Fruit fly (Drosophila melanogaster) whole organism, embryonic: ENCODE results near the gene CG9522.

Source experiments
- Asciz ChIP-seq: fragments of 200-800 bp; sonication (Bioruptor generic); optimal IDR thresholded peaks from 2 replicates; lab custom pipeline; 2017; ENCODE audit warnings: missing biosample characterization, mild to moderate bottlenecking, missing genetic modification characterization, missing genetic modification reagents
- Awh ChIP-seq: fragments of 200-800 bp; sonication (Bioruptor generic); IDR thresholded peaks from 2 replicates; pipeline ENCODE4, ENCODE4 v1.3.6; 2022; ENCODE audit warnings: missing biosample characterization, missing genetic modification characterization
- B-H1 ChIP-seq: fragments of 200-800 bp; sonication (Bioruptor generic); IDR thresholded peaks from 3 replicates; pipeline ENCODE4 v1.3.6; 2022; ENCODE audit warnings: missing biosample characterization, missing genetic modification characterization
- B-H2 ChIP-seq: fragments of 200-800 bp; sonication (Bioruptor generic); optimal IDR thresholded peaks from 2 replicates; lab custom pipeline; 2018; ENCODE audit warnings: missing biosample characterization, mild to moderate bottlenecking, missing genetic modification characterization
- Bgb ChIP-seq: fragments of 200-800 bp; sonication (Bioruptor generic); IDR thresholded peaks from 2 replicates; pipeline ENCODE4 v1.3.6; 2022; ENCODE audit warnings: missing biosample characterization, missing genetic modification characterization; ENCODE audit not compliant: partially characterized antibody
- CG10274 ChIP-seq: fragments of 200-800 bp; sonication (Bioruptor generic); optimal IDR thresholded peaks from 3 replicates; lab custom pipeline; 2017; ENCODE audit warnings: missing biosample characterization, mild to moderate bottlenecking, missing genetic modification characterization
- CG10565 ChIP-seq: fragments of 200-800 bp; sonication (Bioruptor generic); optimal IDR thresholded peaks from 3 replicates; lab custom pipeline; 2016; ENCODE audit warnings: missing biosample characterization, mild to moderate bottlenecking, missing genetic modification characterization
- CG11696 ChIP-seq: fragments of 200-800 bp; sonication (Bioruptor generic); IDR thresholded peaks from 2 replicates; pipeline ENCODE4 v1.3.6; 2022; ENCODE audit warnings: missing biosample characterization, missing genetic modification characterization
- CG12071 ChIP-seq: fragments of 200-800 bp; sonication (Bioruptor generic); optimal IDR thresholded peaks from 3 replicates; lab custom pipeline; 2018; ENCODE audit warnings: missing biosample characterization, mild to moderate bottlenecking, missing genetic modification characterization
- CG13123 ChIP-seq: fragments of 200-800 bp; sonication (Bioruptor generic); optimal IDR thresholded peaks from 2 replicates; lab custom pipeline; 2016; ENCODE audit warnings: missing biosample characterization, missing genetic modification characterization
- CG17802 ChIP-seq: fragments of 200-800 bp; sonication (Bioruptor generic); optimal IDR thresholded peaks from 2 replicates; lab custom pipeline; 2018; ENCODE audit warnings: missing biosample characterization, mild to moderate bottlenecking, missing genetic modification characterization, moderate library complexity
- CG2116 ChIP-seq: fragments of 200-800 bp; sonication (Bioruptor generic); optimal IDR thresholded peaks from 3 replicates; lab custom pipeline; 2018; ENCODE audit warnings: missing biosample characterization, mild to moderate bottlenecking, missing genetic modification characterization
- CG2199 ChIP-seq: fragments of 200-800 bp; sonication (Bioruptor generic); IDR thresholded peaks from 3 replicates; pipeline ENCODE4 v1.3.6; 2022; ENCODE audit warnings: missing biosample characterization, missing genetic modification characterization
- CG30431 ChIP-seq: fragments of 200-800 bp; sonication (Bioruptor generic); optimal IDR thresholded peaks from 2 replicates; lab custom pipeline; 2017; ENCODE audit warnings: missing biosample characterization, missing genetic modification characterization
- CG3407 ChIP-seq: fragments of 200-800 bp; sonication (Bioruptor generic); optimal IDR thresholded peaks from 2 replicates; lab custom pipeline; 2018; ENCODE audit warnings: missing biosample characterization, mild to moderate bottlenecking, missing genetic modification characterization
- CG4328 ChIP-seq: fragments of 200-800 bp; sonication (Bioruptor generic); optimal IDR thresholded peaks from 3 replicates; lab custom pipeline; 2017; ENCODE audit warnings: missing biosample characterization, missing genetic modification reagents, missing genetic modification characterization
- CG4730 ChIP-seq: fragments of 200-800 bp; sonication (Bioruptor generic); IDR thresholded peaks from 2 replicates; pipeline ENCODE4 v1.3.6; 2022; ENCODE audit warnings: missing biosample characterization, missing genetic modification characterization
- CG7928 ChIP-seq: fragments of 200-800 bp; sonication (Bioruptor generic); optimal IDR thresholded peaks from 2 replicates; lab custom pipeline; 2017; ENCODE audit warnings: missing biosample characterization, mild to moderate bottlenecking, missing genetic modification characterization
- CG8281 ChIP-seq: fragments of 200-800 bp; sonication (Bioruptor generic); optimal IDR thresholded peaks from 2 replicates; lab custom pipeline; 2018; ENCODE audit warnings: missing biosample characterization, mild to moderate bottlenecking, missing genetic modification characterization, moderate library complexity
- CG9817 ChIP-seq: fragments of 200-800 bp; sonication (Bioruptor generic); optimal IDR thresholded peaks from 2 replicates; lab custom pipeline; 2018; ENCODE audit warnings: missing biosample characterization, mild to moderate bottlenecking, missing genetic modification characterization, moderate library complexity
- Dfd ChIP-seq, 2 experiments: fragments of >200 bp; optimal IDR thresholded peaks; 2 replicates each; lab custom pipeline; 2017; ENCODE audit warnings: missing biosample characterization in 2 of 2, missing genetic modification characterization in 2 of 2
- ERR ChIP-seq: fragments of 200-800 bp; sonication (Bioruptor generic); optimal IDR thresholded peaks from 2 replicates; lab custom pipeline; 2016; ENCODE audit warnings: missing biosample characterization, missing genetic modification characterization
- Hey ChIP-seq: fragments of 200-800 bp; sonication (Bioruptor generic); optimal IDR thresholded peaks from 3 replicates; lab custom pipeline; 2018; ENCODE audit warnings: missing biosample characterization, mild to moderate bottlenecking, missing genetic modification characterization
- HmgZ ChIP-seq: fragments of 200-800 bp; sonication (Bioruptor generic); optimal IDR thresholded peaks from 2 replicates; lab custom pipeline; 2018; ENCODE audit warnings: missing biosample characterization, mild to moderate bottlenecking, missing genetic modification characterization
- Hr51 ChIP-seq, 2 experiments: fragments of 200-800 bp; sonication (Bioruptor generic); optimal IDR thresholded peaks; 2 replicates in 1 of 2; 3 replicates in 1 of 2; lab custom pipeline; 2016 to 2018; ENCODE audit warnings: missing biosample characterization in 2 of 2, missing genetic modification characterization in 2 of 2, mild to moderate bottlenecking in 1 of 2, moderate library complexity in 1 of 2
- NC2β ChIP-seq: fragments of 200-800 bp; sonication (Bioruptor generic); optimal IDR thresholded peaks from 2 replicates; lab custom pipeline; 2016; ENCODE audit warnings: missing biosample characterization, missing genetic modification characterization
- PHDP ChIP-seq: fragments of 200-800 bp; sonication (Bioruptor generic); optimal IDR thresholded peaks from 3 replicates; lab custom pipeline; 2018; ENCODE audit warnings: missing biosample characterization, mild to moderate bottlenecking, missing genetic modification characterization, moderate library complexity
- Scr ChIP-seq: fragments of 200-800 bp; sonication (Bioruptor generic); IDR thresholded peaks from 2 replicates; pipeline ENCODE4 v1.3.6; 2022; ENCODE audit warnings: missing biosample characterization, missing genetic modification characterization; ENCODE audit not compliant: partially characterized antibody
- Stat92E ChIP-seq, 3 experiments: fragments of >200 bp in 2 of 3; fragments of 200-800 bp in 1 of 3; sonication (Bioruptor generic) in 1 of 3; optimal IDR thresholded peaks; 2 replicates each; lab custom pipeline; 2017 to 2019; ENCODE audit warnings: missing biosample characterization in 3 of 3, missing genetic modification characterization in 3 of 3, mild to moderate bottlenecking in 1 of 3, moderate library complexity in 1 of 3
- Usf ChIP-seq: fragments of 200-800 bp; sonication (Bioruptor generic); optimal IDR thresholded peaks from 2 replicates; lab custom pipeline; 2017; ENCODE audit warnings: missing genotype, missing biosample characterization, missing genetic modification characterization
- ab ChIP-seq: fragments of 200-800 bp; sonication (Bioruptor generic); optimal IDR thresholded peaks from 2 replicates; lab custom pipeline; 2016; ENCODE audit warnings: missing biosample characterization, missing genetic modification characterization
- da ChIP-seq: fragments of 200-800 bp; sonication (Bioruptor generic); optimal IDR thresholded peaks from 2 replicates; lab custom pipeline; 2016; ENCODE audit warnings: missing biosample characterization, missing genetic modification characterization
- dimm ChIP-seq: fragments of 200-800 bp; sonication (Bioruptor generic); IDR thresholded peaks from 2 replicates; pipeline ENCODE4 v1.3.6; 2022; ENCODE audit warnings: missing biosample characterization, missing genetic modification characterization
- dmrt11E ChIP-seq: fragments of 200-800 bp; sonication (Bioruptor generic); optimal IDR thresholded peaks from 3 replicates; lab custom pipeline; 2018; ENCODE audit warnings: missing biosample characterization, mild to moderate bottlenecking, missing genetic modification characterization, moderate library complexity
- dpn ChIP-seq, 2 experiments: fragments of 200-800 bp; sonication (Bioruptor generic); optimal IDR thresholded peaks; 3 replicates each; lab custom pipeline; 2016; ENCODE audit warnings: missing biosample characterization in 2 of 2, missing genetic modification characterization in 2 of 2
- ems ChIP-seq: fragments of 200-800 bp; sonication (Bioruptor generic); optimal IDR thresholded peaks from 3 replicates; lab custom pipeline; 2016; ENCODE audit warnings: missing biosample characterization, missing genetic modification characterization
- fd102C ChIP-seq: fragments of 200-800 bp; sonication (Bioruptor generic); optimal IDR thresholded peaks from 2 replicates; lab custom pipeline; 2018; ENCODE audit warnings: missing biosample characterization, mild to moderate bottlenecking, missing genetic modification characterization, moderate library complexity
- gcm ChIP-seq: fragments of 200-800 bp; sonication (Bioruptor generic); optimal IDR thresholded peaks from 2 replicates; lab custom pipeline; 2019; ENCODE audit warnings: missing biosample characterization, mild to moderate bottlenecking, missing genetic modification characterization, moderate library complexity
- her ChIP-seq: fragments of 200-800 bp; sonication (Bioruptor generic); optimal IDR thresholded peaks from 2 replicates; lab custom pipeline; 2016; ENCODE audit warnings: missing biosample characterization, missing genetic modification characterization
- kay ChIP-seq: fragments of 200-800 bp; sonication (Bioruptor generic); optimal IDR thresholded peaks from 2 replicates; lab custom pipeline; 2016; ENCODE audit warnings: missing biosample characterization, missing genetic modification characterization
- kni ChIP-seq: fragments of 200-800 bp; sonication (Bioruptor generic); optimal IDR thresholded peaks from 3 replicates; lab custom pipeline; 2017; ENCODE audit warnings: mild to moderate bottlenecking, missing biosample characterization, missing genetic modification reagents, missing genetic modification characterization
- lbe ChIP-seq: fragments of 200-800 bp; sonication (Bioruptor generic); optimal IDR thresholded peaks from 2 replicates; lab custom pipeline; 2016; ENCODE audit warnings: missing biosample characterization, mild to moderate bottlenecking, missing genetic modification characterization
- pfk ChIP-seq: fragments of 200-800 bp; sonication (Bioruptor generic); optimal IDR thresholded peaks from 2 replicates; lab custom pipeline; 2018; ENCODE audit warnings: missing biosample characterization, mild to moderate bottlenecking, missing genetic modification characterization, moderate library complexity
- pros ChIP-seq: fragments of 200-800 bp; sonication (Bioruptor generic); optimal IDR thresholded peaks from 3 replicates; lab custom pipeline; 2019; ENCODE audit warnings: missing biosample characterization, mild to moderate bottlenecking, missing genetic modification characterization, moderate library complexity
- stwl ChIP-seq: fragments of 200-800 bp; sonication (Bioruptor generic); optimal IDR thresholded peaks from 3 replicates; lab custom pipeline; 2018; ENCODE audit warnings: missing biosample characterization, mild to moderate bottlenecking, missing genetic modification characterization, moderate library complexity
- tin ChIP-seq: fragments of 200-800 bp; sonication (Bioruptor generic); optimal IDR thresholded peaks from 3 replicates; lab custom pipeline; 2016; ENCODE audit warnings: missing biosample characterization, missing genetic modification characterization
- unpg ChIP-seq: fragments of 200-800 bp; sonication (Bioruptor generic); optimal IDR thresholded peaks from 3 replicates; lab custom pipeline; 2018; ENCODE audit warnings: missing biosample characterization, mild to moderate bottlenecking, missing genetic modification characterization, moderate library complexity
- vfl ChIP-seq: fragments of 200-800 bp; sonication (Bioruptor generic); optimal IDR thresholded peaks from 2 replicates; lab custom pipeline; 2016; ENCODE audit warnings: missing biosample characterization, missing genetic modification characterization
- zfh1 ChIP-seq: fragments of 200-800 bp; sonication (Bioruptor generic); IDR thresholded peaks from 3 replicates; pipeline ENCODE4 v1.3.6; 2022; ENCODE audit warnings: missing biosample characterization, missing genetic modification characterization

CG9522 gene

DNA sequence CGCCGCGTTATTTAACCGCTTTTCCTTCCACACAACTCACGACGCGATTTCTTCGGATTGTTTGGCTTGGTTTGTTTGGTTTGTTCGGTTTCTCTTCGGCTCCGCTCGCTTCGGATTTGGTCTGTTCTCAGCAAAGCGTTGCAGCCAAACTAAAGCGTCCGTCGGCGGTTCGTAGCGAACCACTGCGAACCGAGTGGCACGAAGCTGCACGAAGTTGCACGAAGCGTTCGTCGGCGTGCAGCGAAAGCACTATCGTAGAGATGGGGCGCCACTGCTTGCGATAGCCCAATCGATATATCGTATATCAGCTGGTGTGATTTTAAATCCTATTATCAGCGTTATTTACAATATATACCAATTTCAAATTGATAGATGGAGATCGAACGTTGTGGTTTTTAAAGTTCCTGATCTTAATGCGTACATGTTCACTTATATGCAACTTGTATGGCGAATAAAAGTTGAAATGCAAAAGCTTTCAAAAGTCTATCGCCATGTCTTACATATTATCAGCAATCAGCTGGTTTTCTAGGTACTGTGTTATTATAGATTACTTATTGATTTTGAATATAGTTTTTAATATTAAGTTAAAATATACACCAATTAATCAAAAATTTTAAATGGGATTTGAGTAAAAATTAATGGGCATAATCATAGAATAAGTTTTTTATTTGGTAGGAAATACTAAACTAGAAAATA, 22.5 kb downstream of the CG9522 start, which contains the start of gene rut (continued):
- TF ChIP-seq kay (GFP tag; lab: Kevin White, UChicago) (no peak), her (GFP tag; lab: Kevin White, UChicago) (no peak), stwl (tag; lab: Kevin White, UChicago) (peak; percentile 11), dimm (GFP tag; lab: Robert Waterston, UW) (no peak), pros (no peak), CG4328 (GFP tag; lab: Kevin White, UChicago) (no peak), da (GFP tag; lab: Kevin White, UChicago) (no peak), gcm (GFP tag; lab: Kevin White, UChicago) (no peak), ERR (GFP tag; lab: Kevin White, UChicago) (no peak), CG8281 (tag; lab: Kevin White, UChicago) (no peak), Bgb (GFP tag; lab: Robert Waterston, UW) (peak; percentile 98), CG7928 (no peak), CG10565 (GFP tag; lab: Kevin White, UChicago) (no peak), PHDP (tag; lab: Kevin White, UChicago) (peak; percentile 15), CG13123 (GFP tag; lab: Kevin White, UChicago) (no peak), B-H2 (GFP tag; lab: Kevin White, UChicago) (peak; percentile 33), CG2116 (GFP tag; lab: Kevin White, UChicago) (peak; percentile 17), CG10274 (GFP tag; lab: Kevin White, UChicago) (peak; percentile 14), dpn (GFP tag; optimal IDR thresholded peaks at IDR 0.05; lab: Kevin White, UChicago) (no peak), ab (no peak), Hr51 (GFP tag; optimal IDR thresholded peaks at IDR 0.05; lab: Kevin White, UChicago) (no peak), ems (GFP tag; lab: Kevin White, UChicago) (no peak), Awh (GFP tag; lab: Robert Waterston, UW) (no peak), CG4730 (GFP tag; lab: Robert Waterston, UW) (no peak), CG9817 (tag; lab: Kevin White, UChicago) (peak; percentile 22), CG11696 (GFP tag; lab: Robert Waterston, UW) (no peak), lbe (no peak), Usf (GFP tag; lab: Kevin White, UChicago) (no peak), tin (no peak), Dfd (GFP tag; optimal IDR thresholded peaks at IDR 0.05; lab: Kevin White, UChicago) (no peak), kni (no peak), CG3407 (no peak), Stat92E (GFP tag; optimal IDR thresholded peaks at IDR 0.05; lab: Kevin White, UChicago) (no peak), HmgZ (peak; percentile 15), zfh1 (GFP tag; lab: Robert Waterston, UW) (0 out of 3 replicates have a peak, but pooled peaks have one; percentile 9), CG17802 (no peak), fd102C (GFP tag; lab: Kevin White, UChicago) (no peak), Scr (GFP tag; lab: Robert Waterston, UW) (peak; percentile 94), dmrt11E (tag; lab: Kevin White, UChicago) (no peak), CG12071 (GFP tag; lab: Kevin White, UChicago) (peak; percentile 39), Asciz (GFP tag; lab: Kevin White, UChicago) (no peak), Hey (tag; lab: Kevin White, UChicago) (no peak), B-H1 (no peak), unpg (GFP tag; lab: Kevin White, UChicago) (no peak), CG30431 (no peak), pfk (GFP tag; lab: Kevin White, UChicago) (no peak), vfl (GFP tag; lab: Kevin White, UChicago) (no peak), CG2199 (GFP tag; lab: Robert Waterston, UW) (no peak), NC2β (no peak)
